Fruit fly (Drosophila melanogaster) whole organism: ENCODE data around the gene Sumo.

Experiments
- CG8478 ChIP-seq: fragments of >200 bp; optimal IDR thresholded peaks from 2 replicates; lab custom pipeline; 2018; ENCODE audit warnings: inconsistent platforms
- Dll ChIP-seq: fragments of >200 bp; optimal IDR thresholded peaks from 2 replicates; lab custom pipeline; 2017
- pan ChIP-seq: fragments of >200 bp; optimal IDR thresholded peaks from 2 replicates; lab custom pipeline; 2017
- psq ChIP-seq: fragments of >200 bp; optimal IDR thresholded peaks from 2 replicates; lab custom pipeline; 2017
- usp ChIP-seq: fragments of >200 bp; optimal IDR thresholded peaks from 2 replicates; lab custom pipeline; 2017; ENCODE audit warnings: missing biosample characterization, missing genetic modification characterization, mixed read lengths

DNA sequence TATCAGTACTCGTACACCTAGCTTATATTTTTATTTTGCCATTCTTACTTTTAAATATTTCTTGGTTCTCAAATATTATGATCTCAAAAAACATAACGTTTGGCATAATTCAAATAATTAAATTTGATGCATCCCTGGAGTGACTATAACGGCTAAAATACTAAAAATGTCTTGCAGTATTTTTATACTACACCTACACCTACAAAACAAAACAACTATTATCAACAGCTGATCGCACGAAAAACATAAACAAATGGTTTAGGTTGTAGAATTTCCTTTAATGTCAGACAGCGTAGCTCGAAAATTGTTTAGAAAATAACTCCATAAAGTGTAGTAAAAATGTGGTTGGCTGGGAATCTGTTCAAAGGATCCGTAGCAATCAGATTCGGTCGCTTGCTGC is 45.7 kb upstream of the Sumo start, which contains the start of gene CG43322:
- TF ChIP-seq Dll (lab: Kevin White, UChicago): no peak
- TF ChIP-seq usp (GFP tag; lab: Kevin White, UChicago): no peak
- no peak for TF ChIP-seq pan
- TF ChIP-seq psq: no peak
- no peak for TF ChIP-seq CG8478 (lab: Kevin White, UChicago)
